Worm (Caenorhabditis elegans): ENCODE data around the gene imp-3.

Gene imp-3

ce11 chrIV:7816402-7817102 lies 27.1 kb upstream of the imp-3 start (continued):
- TF ChIP-seq ceh-82 (tag; optimal IDR thresholded peaks at IDR 0.05) (no peak), zip-4 (GFP tag; optimal IDR thresholded peaks at IDR 0.05) (no peak), swsn-7 (tag; optimal IDR thresholded peaks at IDR 0.05) (peak; percentile 53), elt-2 (tag; optimal IDR thresholded peaks at IDR 0.05) (peak; percentile 22), ztf-4 (tag; optimal IDR thresholded peaks at IDR 0.05) (no peak), pqm-1 (tag; optimal IDR thresholded peaks at IDR 0.05) (no peak), lin-13 (GFP tag; optimal IDR thresholded peaks at IDR 0.05) (no peak), sox-4 (tag; optimal IDR thresholded peaks at IDR 0.05) (peak; percentile 64), nhr-76 (tag; optimal IDR thresholded peaks at IDR 0.05) (no peak), efl-3 (GFP tag; optimal IDR thresholded peaks at IDR 0.05) (no peak), alr-1 (tag; optimal IDR thresholded peaks at IDR 0.05; ENCODE audit: borderline replicate concordance) (no peak), nhr-77 (tag; optimal IDR thresholded peaks at IDR 0.05) (no peak), aly-2 (tag; optimal IDR thresholded peaks at IDR 0.05) (no peak), blmp-1 (tag; optimal IDR thresholded peaks at IDR 0.05) (peak; percentile 28), ama-1 (optimal IDR thresholded peaks at IDR 0.05) (no peak), snpc-4 (tag; optimal IDR thresholded peaks at IDR 0.05) (no peak), mdl-1 (tag; optimal IDR thresholded peaks at IDR 0.05) (no peak), ceh-63 (GFP tag; optimal IDR thresholded peaks at IDR 0.05) (no peak), nhr-237 (tag; optimal IDR thresholded peaks at IDR 0.05) (no peak), nhr-84 (tag; optimal IDR thresholded peaks at IDR 0.05) (no peak), nhr-11 (tag; optimal IDR thresholded peaks at IDR 0.05) (no peak), mef-2 (tag; optimal IDR thresholded peaks at IDR 0.05) (no peak), pag-3 (tag; optimal IDR thresholded peaks at IDR 0.05; ENCODE audit: borderline replicate concordance, insufficient read depth) (no peak), jun-1 (tag; optimal IDR thresholded peaks at IDR 0.05) (no peak), unc-62 (GFP tag; optimal IDR thresholded peaks at IDR 0.05) (no peak), nhr-20 (tag; optimal IDR thresholded peaks at IDR 0.05) (peak; percentile 41), nhr-71 (tag; optimal IDR thresholded peaks at IDR 0.05) (peak; percentile 56), lin-35 (GFP tag; optimal IDR thresholded peaks at IDR 0.05) (peak; percentile 74 to 93), zag-1 (tag; optimal IDR thresholded peaks at IDR 0.05) (no peak), xbp-1 (tag; optimal IDR thresholded peaks at IDR 0.05) (peak; percentile 49), irx-1 (tag; optimal IDR thresholded peaks at IDR 0.05) (peak; percentile 69), ces-1 (GFP tag; optimal IDR thresholded peaks at IDR 0.05) (no peak), nhr-19 (GFP tag; conservative IDR thresholded peaks at IDR 0.05) (peak; percentile 44), fkh-4 (tag; optimal IDR thresholded peaks at IDR 0.05; ENCODE audit: borderline replicate concordance) (peak; percentile 60), C16A3.4 (tag; optimal IDR thresholded peaks at IDR 0.05) (no peak), rnt-1 (tag; optimal IDR thresholded peaks at IDR 0.05) (peak; percentile 86), ets-5 (GFP tag; IDR thresholded peaks at IDR 0.05) (no peak), mep-1 (tag; optimal IDR thresholded peaks at IDR 0.05) (no peak), hlh-17 (GFP tag; optimal IDR thresholded peaks at IDR 0.05; ENCODE audit: borderline replicate concordance) (no peak), unc-98 (GFP tag; IDR thresholded peaks at IDR 0.05) (no peak), egl-13 (tag; optimal IDR thresholded peaks at IDR 0.05) (peak; percentile 35), isw-1 (GFP tag; IDR thresholded peaks at IDR 0.05) (peak; percentile 5; the same call in 1 of the 2 replicates), fkh-10 (GFP tag; optimal IDR thresholded peaks at IDR 0.05) (no peak), nhr-28 (tag; optimal IDR thresholded peaks at IDR 0.05) (no peak), nhr-90 (tag; optimal IDR thresholded peaks at IDR 0.05; ENCODE audit: poor library complexity) (peak; percentile 79), nhr-47 (tag; optimal IDR thresholded peaks at IDR 0.05) (peak; percentile 68), grh-1 (GFP tag; IDR thresholded peaks at IDR 0.05) (peak; percentile 73), fos-1 (tag; optimal IDR thresholded peaks at IDR 0.05) (no peak), ceh-90 (tag; optimal IDR thresholded peaks at IDR 0.05) (peak; percentile 82), sup-37 (GFP tag; optimal IDR thresholded peaks at IDR 0.05) (no peak), elt-3 (tag; optimal IDR thresholded peaks at IDR 0.05) (peak in 1 of 6 experiments; percentile 2), fkh-8 (tag; optimal IDR thresholded peaks at IDR 0.05) (no peak)
